Worm (Caenorhabditis elegans): ENCODE data around the gene obr-1.

DNA sequence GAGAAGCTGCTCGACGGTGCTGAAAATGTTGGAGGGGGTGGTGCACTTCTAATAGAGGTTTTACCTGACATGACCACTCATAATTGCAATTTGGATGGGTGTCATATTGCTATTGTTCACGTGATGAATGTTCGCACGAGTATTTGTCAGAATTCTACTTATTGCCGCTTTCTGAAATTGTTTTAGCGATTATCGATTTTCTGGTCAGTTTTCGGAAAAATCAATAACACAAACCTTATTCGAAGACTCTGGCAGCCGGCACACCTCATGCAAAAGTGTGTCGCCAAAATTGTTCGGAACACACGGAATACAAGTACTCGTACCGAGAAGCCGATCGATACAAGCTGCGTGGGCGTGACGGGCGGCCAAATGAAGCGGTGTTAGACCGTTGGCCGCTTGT lies 17.6 kb upstream of the obr-1 start:
- TF ChIP-seq lin-11 (tag; optimal IDR thresholded peaks at IDR 0.05) (no peak), pag-3 (tag; optimal IDR thresholded peaks at IDR 0.05; ENCODE audit: borderline replicate concordance) (no peak), nhr-11 (tag; optimal IDR thresholded peaks at IDR 0.05) (no peak), pqm-1 (tag; optimal IDR thresholded peaks at IDR 0.05) (no peak), ceh-9 (tag; optimal IDR thresholded peaks at IDR 0.05) (no peak)
